Fruit fly (Drosophila melanogaster) whole organism, embryonic: ENCODE data around the gene Wdr33.

ENCODE experiments used
- Ada2b ChIP-seq: fragments of 200-800 bp; sonication (Bioruptor generic); IDR thresholded peaks from 2 replicates; pipeline ENCODE4 v1.3.6; 2022; ENCODE audit warnings: missing biosample characterization, missing genetic modification characterization
- BtbVII ChIP-seq: fragments of 200-800 bp; sonication (Bioruptor generic); optimal IDR thresholded peaks from 3 replicates; lab custom pipeline; 2017; ENCODE audit warnings: missing biosample characterization, mild to moderate bottlenecking, missing genetic modification characterization
- C15 ChIP-seq: fragments of 200-800 bp; sonication (Bioruptor generic); IDR thresholded peaks from 3 replicates; pipeline ENCODE4 v1.3.6; 2022; ENCODE audit warnings: missing biosample characterization, missing genetic modification characterization
- CG10147 ChIP-seq: fragments of 200-800 bp; sonication (Bioruptor generic); optimal IDR thresholded peaks from 2 replicates; lab custom pipeline; 2019; ENCODE audit warnings: missing biosample characterization, mild to moderate bottlenecking, missing genetic modification characterization, moderate library complexity
- CG1024 ChIP-seq: fragments of 200-800 bp; sonication (Bioruptor generic); IDR thresholded peaks from 2 replicates; pipeline ENCODE4 v1.3.6; 2022; ENCODE audit warnings: missing biosample characterization, missing genetic modification characterization
- CG10543 ChIP-seq: fragments of 200-800 bp; sonication (Bioruptor generic); optimal IDR thresholded peaks from 3 replicates; lab custom pipeline; 2017; ENCODE audit warnings: missing biosample characterization, mild to moderate bottlenecking, missing genetic modification characterization, moderate library complexity
- CG11398 ChIP-seq: fragments of 200-800 bp; sonication (Bioruptor generic); optimal IDR thresholded peaks from 2 replicates; lab custom pipeline; 2016; ENCODE audit warnings: missing biosample characterization, missing genetic modification characterization
- CG11560 ChIP-seq: fragments of 200-800 bp; sonication (Bioruptor generic); IDR thresholded peaks from 3 replicates; pipeline ENCODE4 v1.3.6; 2022; ENCODE audit warnings: missing biosample characterization, missing genetic modification characterization
- CG12659 ChIP-seq: fragments of 200-800 bp; sonication (Bioruptor generic); optimal IDR thresholded peaks from 3 replicates; lab custom pipeline; 2017; ENCODE audit warnings: mild to moderate bottlenecking, missing biosample characterization, missing genetic modification reagents, missing genetic modification characterization
- CG15514 ChIP-seq: fragments of 200-800 bp; sonication (Bioruptor generic); optimal IDR thresholded peaks from 3 replicates; lab custom pipeline; 2017; ENCODE audit warnings: missing biosample characterization, missing genetic modification characterization, mild to moderate bottlenecking, moderate library complexity, missing genetic modification reagents
- CG1792 ChIP-seq: fragments of 200-800 bp; sonication (Bioruptor generic); optimal IDR thresholded peaks from 2 replicates; lab custom pipeline; 2016; ENCODE audit warnings: missing biosample characterization, missing genetic modification characterization
- CG18764 ChIP-seq: fragments of 200-800 bp; sonication (Bioruptor generic); optimal IDR thresholded peaks from 3 replicates; lab custom pipeline; 2016; ENCODE audit warnings: missing biosample characterization, missing genetic modification characterization
- CG31441 ChIP-seq: fragments of 200-800 bp; sonication (Bioruptor generic); IDR thresholded peaks from 2 replicates; pipeline ENCODE4 v1.3.6; 2022; ENCODE audit warnings: missing biosample characterization, missing genetic modification characterization
- CG34224 ChIP-seq: fragments of 200-800 bp; sonication (Bioruptor generic); IDR thresholded peaks from 3 replicates; pipeline ENCODE4 v1.3.6; 2022; ENCODE audit warnings: missing biosample characterization, missing genetic modification characterization; ENCODE audit not compliant: partially characterized antibody
- CG3838 ChIP-seq: fragments of 200-800 bp; sonication (Bioruptor generic); optimal IDR thresholded peaks from 3 replicates; lab custom pipeline; 2016; ENCODE audit warnings: missing biosample characterization, missing genetic modification characterization
- CG4328 ChIP-seq: fragments of 200-800 bp; sonication (Bioruptor generic); optimal IDR thresholded peaks from 3 replicates; lab custom pipeline; 2017; ENCODE audit warnings: missing biosample characterization, missing genetic modification reagents, missing genetic modification characterization
- CG6854 ChIP-seq: fragments of 200-800 bp; sonication (Bioruptor generic); optimal IDR thresholded peaks from 3 replicates; lab custom pipeline; 2017; ENCODE audit warnings: missing biosample characterization, mild to moderate bottlenecking, missing genetic modification characterization
- CG7372 ChIP-seq: fragments of 200-800 bp; sonication (Bioruptor generic); IDR thresholded peaks from 2 replicates; pipeline ENCODE4 v1.3.6; 2022; ENCODE audit warnings: missing biosample characterization, missing genetic modification characterization
- Dek ChIP-seq: fragments of 200-800 bp; sonication (Bioruptor generic); optimal IDR thresholded peaks from 3 replicates; lab custom pipeline; 2019; ENCODE audit warnings: missing biosample characterization, mild to moderate bottlenecking, missing genetic modification characterization, moderate library complexity
- Dip2 ChIP-seq: fragments of 200-800 bp; sonication (Bioruptor generic); IDR thresholded peaks from 2 replicates; pipeline ENCODE4 v1.3.6; 2022; ENCODE audit warnings: missing biosample characterization, missing genetic modification characterization
- Dp ChIP-seq: fragments of 200-800 bp; sonication (Bioruptor generic); optimal IDR thresholded peaks from 2 replicates; lab custom pipeline; 2018; ENCODE audit warnings: missing biosample characterization, mild to moderate bottlenecking, missing genetic modification characterization, moderate library complexity
- Drgx ChIP-seq: fragments of 200-800 bp; sonication (Bioruptor generic); IDR thresholded peaks from 2 replicates; pipeline ENCODE4 v1.3.6; 2022; ENCODE audit warnings: missing biosample characterization, missing genetic modification characterization
- H2.0 ChIP-seq: fragments of 200-800 bp; sonication (Bioruptor generic); IDR thresholded peaks from 2 replicates; pipeline ENCODE4 v1.3.6; 2022; ENCODE audit warnings: missing biosample characterization, missing genetic modification characterization
- HLH4C ChIP-seq: fragments of 200-800 bp; sonication (Bioruptor generic); IDR thresholded peaks from 3 replicates; pipeline ENCODE4 v1.3.6; 2022; ENCODE audit warnings: missing biosample characterization, missing genetic modification characterization; ENCODE audit not compliant: partially characterized antibody
- cas ChIP-seq: fragments of 200-800 bp; sonication (Bioruptor generic); IDR thresholded peaks from 2 replicates; pipeline ENCODE4 v1.3.6; 2022; ENCODE audit warnings: missing biosample characterization, missing genetic modification characterization
- chif ChIP-seq, 2 experiments: fragments of 200-800 bp; sonication (Bioruptor generic); optimal IDR thresholded peaks; 3 replicates each; lab custom pipeline; 2016; ENCODE audit warnings: missing biosample characterization in 2 of 2, missing genetic modification characterization in 2 of 2
- chm ChIP-seq: fragments of 200-800 bp; sonication (Bioruptor generic); IDR thresholded peaks from 2 replicates; pipeline ENCODE4 v1.3.6; 2022; ENCODE audit warnings: missing biosample characterization, missing genetic modification characterization
- croc ChIP-seq: fragments of 200-800 bp; sonication (Bioruptor generic); conservative IDR thresholded peaks from 3 replicates; pipeline ENCODE4 v1.3.6; 2022; ENCODE audit warnings: missing biosample characterization, missing genetic modification characterization
- crol ChIP-seq: fragments of 200-800 bp; sonication (Bioruptor generic); IDR thresholded peaks from 2 replicates; pipeline ENCODE4 v1.3.6; 2022; ENCODE audit warnings: missing biosample characterization, missing genetic modification characterization
- dmrt11E ChIP-seq: fragments of 200-800 bp; sonication (Bioruptor generic); optimal IDR thresholded peaks from 3 replicates; lab custom pipeline; 2018; ENCODE audit warnings: missing biosample characterization, mild to moderate bottlenecking, missing genetic modification characterization, moderate library complexity
- esg ChIP-seq: fragments of 200-800 bp; sonication (Bioruptor generic); conservative IDR thresholded peaks from 2 replicates; pipeline ENCODE4 v1.3.6; 2022; ENCODE audit warnings: missing biosample characterization, missing genetic modification characterization
- fd96Cb ChIP-seq: fragments of 200-800 bp; sonication (Bioruptor generic); optimal IDR thresholded peaks from 2 replicates; lab custom pipeline; 2018; ENCODE audit warnings: missing biosample characterization, mild to moderate bottlenecking, missing genetic modification characterization, moderate library complexity
- hb ChIP-seq: fragments of 200-800 bp; sonication (Bioruptor generic); IDR thresholded peaks from 3 replicates; pipeline ENCODE4 v1.3.6; 2022; ENCODE audit warnings: missing biosample characterization, missing genetic modification characterization; ENCODE audit not compliant: partially characterized antibody
- her ChIP-seq: fragments of 200-800 bp; sonication (Bioruptor generic); optimal IDR thresholded peaks from 2 replicates; lab custom pipeline; 2016; ENCODE audit warnings: missing biosample characterization, missing genetic modification characterization
- inv ChIP-seq: fragments of 200-800 bp; sonication (Bioruptor generic); IDR thresholded peaks from 2 replicates; pipeline ENCODE4 v1.3.6; 2022; ENCODE audit warnings: missing biosample characterization, missing genetic modification characterization; ENCODE audit not compliant: partially characterized antibody
- jumu ChIP-seq: fragments of 200-800 bp; sonication (Bioruptor generic); optimal IDR thresholded peaks from 3 replicates; lab custom pipeline; 2016; ENCODE audit warnings: missing biosample characterization, missing genetic modification characterization
- knrl ChIP-seq: fragments of 200-800 bp; sonication (Bioruptor generic); IDR thresholded peaks from 3 replicates; pipeline ENCODE4 v1.3.6; 2022; ENCODE audit warnings: missing biosample characterization, missing genetic modification characterization; ENCODE audit not compliant: partially characterized antibody
- lbe ChIP-seq: fragments of 200-800 bp; sonication (Bioruptor generic); optimal IDR thresholded peaks from 2 replicates; lab custom pipeline; 2016; ENCODE audit warnings: missing biosample characterization, mild to moderate bottlenecking, missing genetic modification characterization
- lmd ChIP-seq: fragments of 200-800 bp; sonication (Bioruptor generic); IDR thresholded peaks from 2 replicates; pipeline ENCODE4 v1.3.6; 2022; ENCODE audit warnings: missing biosample characterization, missing genetic modification characterization
- org-1 ChIP-seq: fragments of 200-800 bp; sonication (Bioruptor generic); optimal IDR thresholded peaks from 2 replicates; lab custom pipeline; 2017; ENCODE audit warnings: missing biosample characterization, missing genetic modification characterization
- pho ChIP-seq: fragments of 200-800 bp; sonication (Bioruptor generic); optimal IDR thresholded peaks from 2 replicates; lab custom pipeline; 2016; ENCODE audit warnings: missing biosample characterization, missing genetic modification characterization
- sc ChIP-seq, 3 experiments: fragments of >200 bp in 2 of 3; fragments of 200-800 bp in 1 of 3; sonication (Bioruptor generic) in 1 of 3; optimal IDR thresholded peaks; 2 replicates in 2 of 3; 3 replicates in 1 of 3; lab custom pipeline; 2017; ENCODE audit warnings: mild to moderate bottlenecking in 1 of 3, missing biosample characterization in 1 of 3, missing genetic modification characterization in 1 of 3, missing genetic modification reagents in 1 of 3
- scrt ChIP-seq: fragments of 200-800 bp; sonication (Bioruptor generic); optimal IDR thresholded peaks from 2 replicates; lab custom pipeline; 2018; ENCODE audit warnings: missing biosample characterization, mild to moderate bottlenecking, missing genetic modification characterization, moderate library complexity
- sima ChIP-seq: fragments of 200-800 bp; sonication (Bioruptor generic); optimal IDR thresholded peaks from 2 replicates; lab custom pipeline; 2016; ENCODE audit warnings: missing biosample characterization, missing genetic modification characterization
- slou ChIP-seq: fragments of 200-800 bp; sonication (Bioruptor generic); optimal IDR thresholded peaks from 3 replicates; lab custom pipeline; 2016; ENCODE audit warnings: missing biosample characterization, missing genetic modification characterization
- slp2 ChIP-seq: fragments of 200-800 bp; sonication (Bioruptor generic); optimal IDR thresholded peaks from 2 replicates; lab custom pipeline; 2016; ENCODE audit warnings: missing biosample characterization, missing genetic modification characterization
- ssp ChIP-seq: fragments of 200-800 bp; sonication (Bioruptor generic); IDR thresholded peaks from 2 replicates; pipeline ENCODE4 v1.3.6; 2022; ENCODE audit warnings: missing biosample characterization, missing genetic modification characterization
- unpg ChIP-seq: fragments of 200-800 bp; sonication (Bioruptor generic); optimal IDR thresholded peaks from 3 replicates; lab custom pipeline; 2018; ENCODE audit warnings: missing biosample characterization, mild to moderate bottlenecking, missing genetic modification characterization, moderate library complexity

Wdr33 gene

DNA sequence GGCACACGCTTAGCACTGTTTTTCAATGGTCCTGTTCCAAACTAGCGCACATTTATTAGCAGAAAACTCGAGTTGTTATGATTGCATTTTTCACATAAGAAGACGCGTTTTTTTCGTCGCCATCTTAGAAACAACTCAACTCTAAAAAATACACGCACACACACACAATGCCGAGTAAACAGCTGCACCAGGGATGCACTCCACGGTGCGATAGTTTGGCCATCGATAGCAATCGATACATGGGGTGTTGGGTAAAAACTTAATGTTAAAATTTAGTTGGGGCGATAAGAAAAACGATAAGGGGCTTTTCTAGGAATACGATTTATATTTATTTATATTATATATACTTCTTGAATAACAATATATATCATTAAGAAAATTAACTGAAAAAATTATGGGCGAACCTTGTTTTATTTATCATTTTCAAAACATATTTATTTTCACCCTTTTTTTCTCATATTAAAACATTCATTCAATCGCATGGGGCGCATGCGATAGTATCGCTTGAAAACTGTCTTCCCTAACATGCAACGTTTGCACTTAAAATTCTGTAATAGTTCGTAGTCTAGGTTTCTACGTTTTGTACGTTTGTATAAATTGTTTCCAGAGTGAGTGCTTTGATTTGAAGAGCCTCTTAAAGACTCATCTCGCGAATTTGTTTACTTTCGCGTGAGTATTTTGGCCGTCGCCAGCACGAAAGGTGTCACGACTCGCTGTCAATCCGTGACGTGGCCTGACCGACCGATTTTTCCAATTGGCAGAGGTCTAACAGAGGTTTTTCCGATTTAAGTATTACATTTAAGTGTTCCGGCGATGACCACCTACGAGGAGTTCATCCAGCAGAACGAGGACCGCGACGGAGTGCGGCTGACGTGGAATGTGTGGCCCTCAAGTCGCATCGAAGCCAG lies 11.6 kb upstream of the Wdr33 start, which contains the start of the genes MTA1-like and Sec23 (continued):
- TF ChIP-seq chm (GFP tag; lab: Robert Waterston, UW) (no peak), CG11398 (GFP tag; lab: Kevin White, UChicago) (no peak), CG7372 (GFP tag; lab: Robert Waterston, UW) (no peak), C15 (GFP tag; lab: Robert Waterston, UW) (no peak), inv (peak; percentile 96), fd96Cb (tag; lab: Kevin White, UChicago) (peak; percentile 18), CG1024 (GFP tag; lab: Robert Waterston, UW) (no peak), croc (no peak), CG34224 (peak; percentile 85), CG15514 (GFP tag; lab: Kevin White, UChicago) (peak; percentile 36), HLH4C (peak; percentile 92), CG6854 (GFP tag; lab: Kevin White, UChicago) (no peak), slp2 (GFP tag; lab: Kevin White, UChicago) (no peak), Dp (GFP tag; lab: Kevin White, UChicago) (peak; percentile 5), CG4328 (no peak), H2.0 (GFP tag; lab: Robert Waterston, UW) (no peak), CG10147 (GFP tag; lab: Kevin White, UChicago) (peak; percentile 56), CG31441 (peak; percentile 74), Dip2 (GFP tag; lab: Robert Waterston, UW) (no peak), CG3838 (GFP tag; lab: Kevin White, UChicago) (no peak), her (GFP tag; lab: Kevin White, UChicago) (no peak), crol (GFP tag; lab: Robert Waterston, UW) (no peak), dmrt11E (peak; percentile 66), chif (GFP tag; optimal IDR thresholded peaks at IDR 0.05; lab: Kevin White, UChicago) (no peak), Ada2b (no peak), lmd (GFP tag; lab: Robert Waterston, UW) (peak; percentile 44; the same call in 1 of the 2 replicates), org-1 (no peak), Dek (tag; lab: Kevin White, UChicago) (peak; percentile 58), CG11560 (tag; lab: Robert Waterston, UW) (no peak), CG18764 (peak; percentile 36), Drgx (GFP tag; lab: Robert Waterston, UW) (no peak), ssp (GFP tag; lab: Robert Waterston, UW) (peak; percentile 49; the same call in 1 of the 2 replicates), esg (no peak), hb (GFP tag; lab: Robert Waterston, UW) (peak; percentile 96), sima (GFP tag; lab: Kevin White, UChicago) (no peak), pho (GFP tag; lab: Kevin White, UChicago) (peak; percentile 37), CG1792 (no peak), BtbVII (GFP tag; lab: Kevin White, UChicago) (no peak), lbe (GFP tag; lab: Kevin White, UChicago) (peak; percentile 54), CG12659 (GFP tag; lab: Kevin White, UChicago) (peak; percentile 87), cas (GFP tag; lab: Robert Waterston, UW) (no peak), jumu (GFP tag; lab: Kevin White, UChicago) (no peak), CG10543 (GFP tag; lab: Kevin White, UChicago) (peak; percentile 66), knrl (GFP tag; lab: Robert Waterston, UW) (peak; percentile 98), unpg (GFP tag; lab: Kevin White, UChicago) (peak; percentile 29), sc (optimal IDR thresholded peaks at IDR 0.05; lab: Kevin White, UChicago) (no peak), sc (GFP tag; optimal IDR thresholded peaks at IDR 0.05; lab: Kevin White, UChicago) (peak; percentile 35), scrt (GFP tag; lab: Kevin White, UChicago) (peak; percentile 31), slou (GFP tag; lab: Kevin White, UChicago) (peak; percentile 43)
